Worm (Caenorhabditis elegans): Measurements from ENCODE around the gene vha-19.

ce11 chrIV:3337275-3337674 lies 31.7 kb upstream of the vha-19 start:
- TF ChIP-seq pqm-1 (tag; optimal IDR thresholded peaks at IDR 0.05) = no peak
- no peak for TF ChIP-seq ztf-4 (tag; optimal IDR thresholded peaks at IDR 0.05)
- TF ChIP-seq elt-3 (tag; optimal IDR thresholded peaks at IDR 0.05) = no peak
- no peak for TF ChIP-seq elt-1 (tag; optimal IDR thresholded peaks at IDR 0.05)
- no peak for TF ChIP-seq aly-2 (tag; optimal IDR thresholded peaks at IDR 0.05)
- TF ChIP-seq ama-1 (optimal IDR thresholded peaks at IDR 0.05) = no peak
- TF ChIP-seq nhr-12 (tag; optimal IDR thresholded peaks at IDR 0.05) = no peak
- TF ChIP-seq fos-1 (tag; optimal IDR thresholded peaks at IDR 0.05) = no peak
- no peak for TF ChIP-seq zag-1 (tag; optimal IDR thresholded peaks at IDR 0.05)
- TF ChIP-seq nhr-11 (tag; optimal IDR thresholded peaks at IDR 0.05) = no peak
- no peak for TF ChIP-seq ZK546.5 (tag; optimal IDR thresholded peaks at IDR 0.05)
- no peak for TF ChIP-seq nhr-76 (tag; optimal IDR thresholded peaks at IDR 0.05)
- TF ChIP-seq fkh-10 (GFP tag; optimal IDR thresholded peaks at IDR 0.05) = no peak
- TF ChIP-seq nhr-77 (tag; optimal IDR thresholded peaks at IDR 0.05) = no peak

Data from whole organism, L3 larva.